Worm (Caenorhabditis elegans): ENCODE results near the gene C13F10.6.
A peak's percentile ranks its signal among the peaks of the same experiment; 100 is the strongest.

Gene C13F10.6

ce11 chrV:7220973-7221519, at the start of gene C13F10.6, which contains the start of the genes C13F10.8 and kxd-1:
Gene C13F10.6 (minus strand): TSS chrV:7221039.
Gene C13F10.8 (minus strand): TSS chrV:7221023.
Gene kxd-1 (plus strand): TSS chrV:7221469.
- TF ChIP-seq klf-2 (GFP tag; conservative IDR thresholded peaks at IDR 0.05): no peak
- no peak for TF ChIP-seq flt-1 (GFP tag; IDR thresholded peaks at IDR 0.05)
- TF ChIP-seq ztf-29 (GFP tag; IDR thresholded peaks at IDR 0.05): no peak
- TF ChIP-seq T22C8.4 (GFP tag; IDR thresholded peaks at IDR 0.05): no peak
- no peak for TF ChIP-seq cog-1 (tag; optimal IDR thresholded peaks at IDR 0.05)
- no peak for TF ChIP-seq med-1 (GFP tag; optimal IDR thresholded peaks at IDR 0.05; ENCODE audit: insufficient read depth)
- TF ChIP-seq tab-1 (GFP tag; IDR thresholded peaks at IDR 0.05): no peak
- TF ChIP-seq ztf-23 (GFP tag; IDR thresholded peaks at IDR 0.05): no peak
- TF ChIP-seq ref-1 (GFP tag; conservative IDR thresholded peaks at IDR 0.05): no peak

ce11 chrV:7269399-7269798, 48.6 kb upstream of the C13F10.6 start, which contains the start of gene C13A2.6:
Gene C13A2.6 (plus strand): TSS chrV:7269699.
- no peak for TF ChIP-seq klf-2 (GFP tag; conservative IDR thresholded peaks at IDR 0.05)
- TF ChIP-seq T22C8.4 (GFP tag; IDR thresholded peaks at IDR 0.05): no peak
- no peak for TF ChIP-seq cog-1 (tag; optimal IDR thresholded peaks at IDR 0.05)
- no peak for TF ChIP-seq tab-1 (GFP tag; IDR thresholded peaks at IDR 0.05)
- no peak for TF ChIP-seq flt-1 (GFP tag; IDR thresholded peaks at IDR 0.05)
- no peak for TF ChIP-seq med-1 (GFP tag; optimal IDR thresholded peaks at IDR 0.05; ENCODE audit: insufficient read depth)
- no peak for TF ChIP-seq ztf-23 (GFP tag; IDR thresholded peaks at IDR 0.05)
- no peak for TF ChIP-seq ztf-29 (GFP tag; IDR thresholded peaks at IDR 0.05)
- TF ChIP-seq ref-1 (GFP tag; conservative IDR thresholded peaks at IDR 0.05): no peak

- TF ChIP-seq tab-1 (GFP tag; IDR thresholded peaks at IDR 0.05): no peak
These were observed 45.2 kb upstream of the C13F10.6 start, which contains the start of gene C13A2.7 for ce11 chrV:7266021-7266420. Gene C13A2.7 (plus strand): TSS chrV:7266321.

ce11 chrV:7264042-7264441, 43.2 kb upstream of the C13F10.6 start, which contains the start of gene C13A2.9:
Gene C13A2.9 (minus strand): TSS chrV:7264142.
- TF ChIP-seq flt-1 (GFP tag; IDR thresholded peaks at IDR 0.05) (no peak), tab-1 (GFP tag; IDR thresholded peaks at IDR 0.05) (no peak), cog-1 (tag; optimal IDR thresholded peaks at IDR 0.05) (no peak), med-1 (GFP tag; optimal IDR thresholded peaks at IDR 0.05; ENCODE audit: insufficient read depth) (no peak), ztf-29 (GFP tag; IDR thresholded peaks at IDR 0.05) (no peak), ref-1 (GFP tag; conservative IDR thresholded peaks at IDR 0.05) (no peak), T22C8.4 (GFP tag; IDR thresholded peaks at IDR 0.05) (no peak), klf-2 (GFP tag; conservative IDR thresholded peaks at IDR 0.05) (no peak), ztf-23 (GFP tag; IDR thresholded peaks at IDR 0.05) (no peak)

ce11 chrV:7258965-7259364, 38.1 kb upstream of the C13F10.6 start, which contains the start of gene C13A2.12:
Gene C13A2.12 (plus strand): TSS chrV:7259265.
- TF ChIP-seq cog-1 (tag; optimal IDR thresholded peaks at IDR 0.05) (no peak), klf-2 (GFP tag; conservative IDR thresholded peaks at IDR 0.05) (no peak), ref-1 (GFP tag; conservative IDR thresholded peaks at IDR 0.05) (no peak), T22C8.4 (GFP tag; IDR thresholded peaks at IDR 0.05) (no peak), tab-1 (GFP tag; IDR thresholded peaks at IDR 0.05) (no peak), ztf-29 (GFP tag; IDR thresholded peaks at IDR 0.05) (no peak), flt-1 (GFP tag; IDR thresholded peaks at IDR 0.05) (no peak), med-1 (GFP tag; optimal IDR thresholded peaks at IDR 0.05; ENCODE audit: insufficient read depth) (no peak), ztf-23 (GFP tag; IDR thresholded peaks at IDR 0.05) (no peak)

- TF ChIP-seq T22C8.4 (GFP tag; IDR thresholded peaks at IDR 0.05) (no peak), ztf-29 (GFP tag; IDR thresholded peaks at IDR 0.05) (no peak), klf-2 (GFP tag; conservative IDR thresholded peaks at IDR 0.05) (no peak), flt-1 (GFP tag; IDR thresholded peaks at IDR 0.05) (no peak), med-1 (GFP tag; optimal IDR thresholded peaks at IDR 0.05; ENCODE audit: insufficient read depth) (no peak), ztf-23 (GFP tag; IDR thresholded peaks at IDR 0.05) (no peak), ref-1 (GFP tag; conservative IDR thresholded peaks at IDR 0.05) (no peak), tab-1 (GFP tag; IDR thresholded peaks at IDR 0.05) (no peak), cog-1 (tag; optimal IDR thresholded peaks at IDR 0.05) (no peak)
These were observed 34.3 kb upstream of the C13F10.6 start, which contains the start of gene C05C8.8 for ce11 chrV:7255095-7255494. Gene C05C8.8 (minus strand): TSS chrV:7255195.

- no peak for TF ChIP-seq ztf-23 (GFP tag; IDR thresholded peaks at IDR 0.05)
- no peak for TF ChIP-seq tab-1 (GFP tag; IDR thresholded peaks at IDR 0.05)
- no peak for TF ChIP-seq med-1 (GFP tag; optimal IDR thresholded peaks at IDR 0.05; ENCODE audit: insufficient read depth)
- no peak for TF ChIP-seq ztf-29 (GFP tag; IDR thresholded peaks at IDR 0.05)
- TF ChIP-seq cog-1 (tag; optimal IDR thresholded peaks at IDR 0.05): no peak
- TF ChIP-seq klf-2 (GFP tag; conservative IDR thresholded peaks at IDR 0.05): no peak
- TF ChIP-seq ref-1 (GFP tag; conservative IDR thresholded peaks at IDR 0.05): no peak
- TF ChIP-seq flt-1 (GFP tag; IDR thresholded peaks at IDR 0.05): no peak
- TF ChIP-seq T22C8.4 (GFP tag; IDR thresholded peaks at IDR 0.05): no peak
These were observed 27.6 kb upstream of the C13F10.6 start for ce11 chrV:7248227-7248953.

- TF ChIP-seq cog-1 (tag; optimal IDR thresholded peaks at IDR 0.05) (no peak), flt-1 (GFP tag; IDR thresholded peaks at IDR 0.05) (0 out of 2 replicates have a peak, but pooled peaks have one; percentile 51), ztf-29 (GFP tag; IDR thresholded peaks at IDR 0.05) (no peak), ztf-23 (GFP tag; IDR thresholded peaks at IDR 0.05) (no peak)
These were observed 26.1 kb upstream of the C13F10.6 start, which contains the start of gene C05C8.7 for ce11 chrV:7246951-7247350. Gene C05C8.7 (minus strand): TSS chrV:7247050.

- TF ChIP-seq flt-1 (GFP tag; IDR thresholded peaks at IDR 0.05): no peak
- TF ChIP-seq ztf-29 (GFP tag; IDR thresholded peaks at IDR 0.05): no peak
- no peak for TF ChIP-seq ztf-23 (GFP tag; IDR thresholded peaks at IDR 0.05)
- TF ChIP-seq med-1 (GFP tag; optimal IDR thresholded peaks at IDR 0.05; ENCODE audit: insufficient read depth): no peak
- no peak for TF ChIP-seq tab-1 (GFP tag; IDR thresholded peaks at IDR 0.05)
- no peak for TF ChIP-seq cog-1 (tag; optimal IDR thresholded peaks at IDR 0.05)
- no peak for TF ChIP-seq ref-1 (GFP tag; conservative IDR thresholded peaks at IDR 0.05)
- TF ChIP-seq T22C8.4 (GFP tag; IDR thresholded peaks at IDR 0.05): no peak
- TF ChIP-seq klf-2 (GFP tag; conservative IDR thresholded peaks at IDR 0.05): no peak
These were observed 18.6 kb upstream of the C13F10.6 start, which contains the start of gene C05C8.1 for ce11 chrV:7239471-7239870. Gene C05C8.1 (plus strand): TSS chrV:7239771.

Measured in whole organism, midembryonic.